Fruit fly (Drosophila melanogaster) whole organism, embryonic: ENCODE data around the gene ago.

ENCODE experiments used
- Abd-B ChIP-seq: fragments of 200-800 bp; sonication (Bioruptor generic); optimal IDR thresholded peaks from 2 replicates; lab custom pipeline; 2018; ENCODE audit warnings: missing biosample characterization, mild to moderate bottlenecking, missing genetic modification characterization, moderate library complexity
- CG10267 ChIP-seq: fragments of 200-800 bp; sonication (Bioruptor generic); optimal IDR thresholded peaks from 2 replicates; lab custom pipeline; 2018; ENCODE audit warnings: missing biosample characterization, mild to moderate bottlenecking, missing genetic modification characterization, moderate library complexity
- CG12104 ChIP-seq: fragments of 200-800 bp; sonication (Bioruptor generic); optimal IDR thresholded peaks from 3 replicates; lab custom pipeline; 2016; ENCODE audit warnings: missing biosample characterization, missing genetic modification characterization
- CG12659 ChIP-seq: fragments of 200-800 bp; sonication (Bioruptor generic); optimal IDR thresholded peaks from 3 replicates; lab custom pipeline; 2017; ENCODE audit warnings: mild to moderate bottlenecking, missing biosample characterization, missing genetic modification reagents, missing genetic modification characterization
- CG16779 ChIP-seq: fragments of 200-800 bp; sonication (Bioruptor generic); IDR thresholded peaks from 2 replicates; pipeline ENCODE4 v1.3.6; 2022; ENCODE audit warnings: missing biosample characterization, missing genetic modification characterization
- CG2116 ChIP-seq: fragments of 200-800 bp; sonication (Bioruptor generic); optimal IDR thresholded peaks from 3 replicates; lab custom pipeline; 2018; ENCODE audit warnings: missing biosample characterization, mild to moderate bottlenecking, missing genetic modification characterization
- CG2712 ChIP-seq: fragments of 200-800 bp; optimal IDR thresholded peaks from 3 replicates; lab custom pipeline; 2019; ENCODE audit warnings: missing biosample characterization, mild to moderate bottlenecking, missing genetic modification characterization, moderate library complexity
- CG2889 ChIP-seq: fragments of 200-800 bp; sonication (Bioruptor generic); IDR thresholded peaks from 3 replicates; pipeline ENCODE4 v1.3.6; 2022; ENCODE audit warnings: missing biosample characterization, missing genetic modification characterization
- CG31365 ChIP-seq: fragments of 200-800 bp; sonication (Bioruptor generic); optimal IDR thresholded peaks from 2 replicates; lab custom pipeline; 2018; ENCODE audit warnings: missing biosample characterization, mild to moderate bottlenecking, missing genetic modification characterization
- CG3995 ChIP-seq: fragments of 200-800 bp; sonication (Bioruptor generic); optimal IDR thresholded peaks from 3 replicates; lab custom pipeline; 2016; ENCODE audit warnings: missing biosample characterization, missing genetic modification characterization
- CG5180 ChIP-seq: fragments of 200-800 bp; sonication (Bioruptor generic); optimal IDR thresholded peaks from 3 replicates; lab custom pipeline; 2017; ENCODE audit warnings: missing biosample characterization, missing genetic modification characterization, mild to moderate bottlenecking, moderate library complexity, missing genetic modification reagents
- CG6689 ChIP-seq: fragments of 200-800 bp; sonication (Bioruptor generic); IDR thresholded peaks from 2 replicates; pipeline ENCODE4 v1.3.6; 2022; ENCODE audit warnings: missing biosample characterization, missing genetic modification characterization
- CG7372 ChIP-seq: fragments of 200-800 bp; sonication (Bioruptor generic); IDR thresholded peaks from 2 replicates; pipeline ENCODE4 v1.3.6; 2022; ENCODE audit warnings: missing biosample characterization, missing genetic modification characterization
- CG7745 ChIP-seq: fragments of 200-800 bp; sonication (Bioruptor generic); optimal IDR thresholded peaks from 2 replicates; lab custom pipeline; 2018; ENCODE audit warnings: missing biosample characterization, mild to moderate bottlenecking, missing genetic modification characterization, moderate library complexity
- CG8924 ChIP-seq: fragments of 200-800 bp; optimal IDR thresholded peaks from 3 replicates; lab custom pipeline; 2019; ENCODE audit warnings: missing biosample characterization, mild to moderate bottlenecking, missing genetic modification characterization, moderate library complexity
- CoRest ChIP-seq: fragments of 200-800 bp; sonication (Bioruptor generic); optimal IDR thresholded peaks from 3 replicates; lab custom pipeline; 2018; ENCODE audit warnings: missing biosample characterization, mild to moderate bottlenecking, missing genetic modification characterization, moderate library complexity
- D ChIP-seq, 2 experiments: fragments of 200-800 bp in 1 of 2; fragments of >200 bp in 1 of 2; sonication (Bioruptor generic) in 1 of 2; optimal IDR thresholded peaks; 2 replicates in 1 of 2; 3 replicates in 1 of 2; lab custom pipeline; 2017; ENCODE audit warnings: mild to moderate bottlenecking in 1 of 2, missing biosample characterization in 1 of 2, missing genetic modification characterization in 1 of 2, missing genetic modification reagents in 1 of 2
- E2f2 ChIP-seq: fragments of 200-800 bp; sonication (Bioruptor generic); IDR thresholded peaks from 2 replicates; pipeline ENCODE4 v1.3.6; 2022; ENCODE audit warnings: missing biosample characterization, missing genetic modification characterization
- Fer2 ChIP-seq: fragments of 200-800 bp; sonication (Bioruptor generic); optimal IDR thresholded peaks from 2 replicates; lab custom pipeline; 2018; ENCODE audit warnings: missing biosample characterization, mild to moderate bottlenecking, missing genetic modification characterization, moderate library complexity
- H15 ChIP-seq: fragments of 200-800 bp; sonication (Bioruptor generic); IDR thresholded peaks from 3 replicates; pipeline ENCODE4 v1.3.6; 2022; ENCODE audit warnings: missing biosample characterization, missing genetic modification characterization
- H2.0 ChIP-seq: fragments of 200-800 bp; sonication (Bioruptor generic); IDR thresholded peaks from 2 replicates; pipeline ENCODE4 v1.3.6; 2022; ENCODE audit warnings: missing biosample characterization, missing genetic modification characterization
- HLH54F ChIP-seq: fragments of 200-800 bp; sonication (Bioruptor generic); optimal IDR thresholded peaks from 3 replicates; lab custom pipeline; 2016; ENCODE audit warnings: missing biosample characterization, missing genetic modification characterization
- Mad ChIP-seq: fragments of 200-800 bp; sonication (Bioruptor generic); optimal IDR thresholded peaks from 2 replicates; lab custom pipeline; 2016; ENCODE audit warnings: missing biosample characterization, missing genetic modification characterization
- Opbp ChIP-seq: fragments of 200-800 bp; sonication (Bioruptor generic); IDR thresholded peaks from 3 replicates; pipeline ENCODE4 v1.3.6; 2022; ENCODE audit warnings: missing biosample characterization, missing genetic modification characterization; ENCODE audit not compliant: partially characterized antibody
- Ptx1 ChIP-seq: fragments of 200-800 bp; sonication (Bioruptor generic); IDR thresholded peaks from 2 replicates; pipeline ENCODE4 v1.3.6; 2022; ENCODE audit warnings: missing biosample characterization, missing genetic modification characterization
- Rfx ChIP-seq: fragments of 200-800 bp; sonication (Bioruptor generic); IDR thresholded peaks from 2 replicates; pipeline ENCODE4 v1.3.6; 2022; ENCODE audit warnings: missing biosample characterization, missing genetic modification characterization
- Sin3A ChIP-seq: fragments of >200 bp; optimal IDR thresholded peaks from 2 replicates; lab custom pipeline; 2018
- Sox102F ChIP-seq: fragments of 200-800 bp; sonication (Bioruptor generic); optimal IDR thresholded peaks from 2 replicates; lab custom pipeline; 2018; ENCODE audit warnings: missing biosample characterization, mild to moderate bottlenecking, missing genetic modification characterization, moderate library complexity
- Ssrp ChIP-seq: fragments of 200-800 bp; sonication (Bioruptor generic); optimal IDR thresholded peaks from 2 replicates; lab custom pipeline; 2018; ENCODE audit warnings: missing biosample characterization, mild to moderate bottlenecking, missing genetic modification characterization, moderate library complexity
- amos ChIP-seq: fragments of 200-800 bp; sonication (Bioruptor generic); IDR thresholded peaks from 2 replicates; pipeline ENCODE4 v1.3.6; 2022; ENCODE audit warnings: missing biosample characterization, missing genetic modification characterization; ENCODE audit not compliant: partially characterized antibody
- cg ChIP-seq: fragments of 200-800 bp; sonication (Bioruptor generic); optimal IDR thresholded peaks from 3 replicates; lab custom pipeline; 2019; ENCODE audit warnings: missing biosample characterization, mild to moderate bottlenecking, missing genetic modification characterization, moderate library complexity
- emc ChIP-seq: fragments of 200-800 bp; sonication (Bioruptor generic); optimal IDR thresholded peaks from 2 replicates; lab custom pipeline; 2016; ENCODE audit warnings: missing biosample characterization, missing genetic modification characterization
- gem ChIP-seq: fragments of 200-800 bp; sonication (Bioruptor generic); optimal IDR thresholded peaks from 2 replicates; lab custom pipeline; 2019; ENCODE audit warnings: missing biosample characterization, mild to moderate bottlenecking, missing genetic modification characterization, moderate library complexity
- gro ChIP-seq: fragments of 200-800 bp; sonication (Bioruptor generic); optimal IDR thresholded peaks from 2 replicates; lab custom pipeline; 2016; ENCODE audit warnings: missing biosample characterization, missing genetic modification characterization
- hbn ChIP-seq: fragments of 200-800 bp; sonication (Bioruptor generic); IDR thresholded peaks from 2 replicates; pipeline ENCODE4 v1.3.6; 2022; ENCODE audit warnings: missing biosample characterization, missing genetic modification characterization; ENCODE audit not compliant: partially characterized antibody
- jigr1 ChIP-seq: fragments of 200-800 bp; sonication (Bioruptor generic); IDR thresholded peaks from 3 replicates; pipeline ENCODE4 v1.3.6; 2022; ENCODE audit warnings: missing biosample characterization, missing genetic modification characterization
- jing ChIP-seq: fragments of 200-800 bp; sonication (Bioruptor generic); optimal IDR thresholded peaks from 2 replicates; lab custom pipeline; 2018; ENCODE audit warnings: missing biosample characterization, mild to moderate bottlenecking, missing genetic modification characterization
- kah ChIP-seq: fragments of 200-800 bp; sonication (Bioruptor generic); optimal IDR thresholded peaks from 2 replicates; lab custom pipeline; 2018; ENCODE audit warnings: missing biosample characterization, mild to moderate bottlenecking, missing genetic modification characterization
- lab ChIP-seq: fragments of 200-800 bp; sonication (Bioruptor generic); optimal IDR thresholded peaks from 3 replicates; lab custom pipeline; 2017; ENCODE audit warnings: missing biosample characterization, missing genetic modification characterization, mild to moderate bottlenecking, moderate library complexity, missing genetic modification reagents
- lilli ChIP-seq: fragments of 200-800 bp; sonication (Bioruptor generic); optimal IDR thresholded peaks from 3 replicates; lab custom pipeline; 2016; ENCODE audit warnings: missing biosample characterization, missing genetic modification characterization
- lmd ChIP-seq: fragments of 200-800 bp; sonication (Bioruptor generic); IDR thresholded peaks from 2 replicates; pipeline ENCODE4 v1.3.6; 2022; ENCODE audit warnings: missing biosample characterization, missing genetic modification characterization
- lov ChIP-seq, 2 experiments: fragments of 200-800 bp in 1 of 2; fragments of >200 bp in 1 of 2; sonication (Bioruptor generic) in 1 of 2; IDR thresholded peaks in 1 of 2; optimal IDR thresholded peaks in 1 of 2; 2 replicates in 1 of 2; 3 replicates in 1 of 2; pipeline versions ENCODE4 v1.3.6 to Lab custom; 2017 to 2022; ENCODE audit warnings: missing biosample characterization in 1 of 2, missing genetic modification characterization in 1 of 2
- nau ChIP-seq: fragments of 200-800 bp; sonication (Bioruptor generic); optimal IDR thresholded peaks from 3 replicates; lab custom pipeline; 2017; ENCODE audit warnings: missing biosample characterization, mild to moderate bottlenecking, missing genetic modification characterization, missing genetic modification reagents
- oc ChIP-seq: fragments of 200-800 bp; sonication (Bioruptor generic); optimal IDR thresholded peaks from 2 replicates; lab custom pipeline; 2018; ENCODE audit warnings: missing biosample characterization, mild to moderate bottlenecking, missing genetic modification characterization, moderate library complexity
- pb ChIP-seq: fragments of 200-800 bp; sonication (Bioruptor generic); optimal IDR thresholded peaks from 3 replicates; lab custom pipeline; 2016; ENCODE audit warnings: missing biosample characterization, missing genetic modification characterization
- ranshi ChIP-seq: fragments of 200-800 bp; sonication (Bioruptor generic); IDR thresholded peaks from 2 replicates; pipeline ENCODE4 v1.3.6; 2022; ENCODE audit warnings: missing biosample characterization, missing genetic modification characterization
- row ChIP-seq: fragments of 200-800 bp; sonication (Bioruptor generic); IDR thresholded peaks from 3 replicates; pipeline ENCODE4 v1.3.6; 2022; ENCODE audit warnings: missing biosample characterization, missing genetic modification characterization
- trh ChIP-seq: fragments of 200-800 bp; sonication (Bioruptor generic); optimal IDR thresholded peaks from 2 replicates; lab custom pipeline; 2016; ENCODE audit warnings: missing biosample characterization, missing genetic modification characterization
- zen ChIP-seq: fragments of 200-800 bp; sonication (Bioruptor generic); optimal IDR thresholded peaks from 3 replicates; lab custom pipeline; 2018; ENCODE audit warnings: missing biosample characterization, mild to moderate bottlenecking, missing genetic modification characterization, moderate library complexity

Gene ago

DNA sequence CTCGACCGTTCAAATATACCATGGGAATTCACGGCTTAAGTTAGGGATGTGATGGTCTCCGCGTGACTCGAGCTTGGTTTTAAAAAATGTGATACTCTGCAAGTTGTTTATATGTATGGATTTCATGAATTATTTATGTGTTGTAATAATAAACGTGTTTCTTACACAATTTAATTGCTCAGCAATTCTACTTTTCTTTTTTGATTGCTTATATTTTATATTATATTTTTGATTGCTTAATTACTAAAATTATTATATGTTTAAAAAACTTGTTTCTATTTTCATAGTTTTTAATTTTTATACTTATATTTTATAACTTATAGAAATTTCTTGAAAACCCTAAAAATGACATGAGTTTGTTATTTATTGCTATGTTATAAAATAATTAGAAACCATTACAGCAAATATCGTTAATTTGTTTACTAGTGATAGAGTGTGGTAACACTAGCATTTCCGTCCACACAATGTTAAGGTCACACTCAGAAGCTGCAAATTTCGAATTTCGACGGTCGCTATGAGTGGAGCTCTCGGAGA, at the start of gene ago, which contains the start of gene CG1265 (continued):
- peak; percentile 10 for TF ChIP-seq Mad (GFP tag; lab: Kevin White, UChicago)
- no peak for TF ChIP-seq lab (GFP tag; lab: Kevin White, UChicago)
- TF ChIP-seq row (GFP tag; lab: Robert Waterston, UW), result peak; percentile 87
- TF ChIP-seq trh (GFP tag; lab: Kevin White, UChicago), result no peak
- peak; percentile 43 for TF ChIP-seq Ptx1
- TF ChIP-seq lmd, result peak; percentile 41; the same call in 1 of the 2 replicates
- no peak for TF ChIP-seq gro (GFP tag; lab: Kevin White, UChicago)
- no peak for TF ChIP-seq CG7745
- no peak for TF ChIP-seq Sin3A
- peak; percentile 53 for TF ChIP-seq Abd-B (GFP tag; lab: Kevin White, UChicago)
- no peak for TF ChIP-seq hbn (GFP tag; lab: Robert Waterston, UW)
- peak; percentile 74 for TF ChIP-seq gem (tag; lab: Kevin White, UChicago)
- TF ChIP-seq H15 (GFP tag; lab: Robert Waterston, UW), result peak; percentile 31; the same call in 1 of the 3 replicates
- TF ChIP-seq CG16779, result no peak
- TF ChIP-seq CG7372, result peak; percentile 46
- TF ChIP-seq CG6689 (GFP tag; lab: Robert Waterston, UW), result peak; percentile 38; the same call in 1 of the 2 replicates
- TF ChIP-seq oc, result no peak
- TF ChIP-seq H2.0 (GFP tag; lab: Robert Waterston, UW), result peak; percentile 27
- TF ChIP-seq ranshi (GFP tag; lab: Robert Waterston, UW), result peak; percentile 50
- no peak for TF ChIP-seq lov (optimal IDR thresholded peaks at IDR 0.05; lab: Kevin White, UChicago)
- no peak for TF ChIP-seq lov (GFP tag; IDR thresholded peaks at IDR 0.05; lab: Robert Waterston, UW)
- peak; percentile 26 for TF ChIP-seq HLH54F (GFP tag; lab: Kevin White, UChicago)
- peak; percentile 66 for TF ChIP-seq E2f2
- peak; percentile 54 for TF ChIP-seq CG12659
- TF ChIP-seq CoRest (tag; lab: Kevin White, UChicago), result peak; percentile 71
- TF ChIP-seq emc, result no peak
- peak; percentile 58 for TF ChIP-seq CG8924 (tag; lab: Kevin White, UChicago)
- TF ChIP-seq CG3995 (GFP tag; lab: Kevin White, UChicago), result peak; percentile 92
- TF ChIP-seq CG2712, result peak; percentile 69
- TF ChIP-seq Sox102F (GFP tag; lab: Kevin White, UChicago), result peak; percentile 34
- TF ChIP-seq Ssrp, result peak; percentile 48
- peak; percentile 19 for TF ChIP-seq Fer2 (tag; lab: Kevin White, UChicago)
- TF ChIP-seq CG31365 (tag; lab: Kevin White, UChicago), result no peak
- TF ChIP-seq zen (tag; lab: Kevin White, UChicago), result peak; percentile 12
- TF ChIP-seq jigr1 (GFP tag; lab: Robert Waterston, UW), result no peak
- TF ChIP-seq CG5180 (GFP tag; lab: Kevin White, UChicago), result peak; percentile 2
- TF ChIP-seq D (optimal IDR thresholded peaks at IDR 0.05; lab: Kevin White, UChicago), result no peak
- no peak for TF ChIP-seq D (GFP tag; optimal IDR thresholded peaks at IDR 0.05; lab: Kevin White, UChicago)
- TF ChIP-seq CG2889 (GFP tag; lab: Robert Waterston, UW), result peak; percentile 62; the same call in 2 of the 3 replicates
- TF ChIP-seq Rfx (GFP tag; lab: Robert Waterston, UW), result peak; percentile 68
- TF ChIP-seq pb (GFP tag; lab: Kevin White, UChicago), result no peak
- TF ChIP-seq kah (GFP tag; lab: Kevin White, UChicago), result no peak
- TF ChIP-seq jing (GFP tag; lab: Kevin White, UChicago), result no peak
- TF ChIP-seq CG2116 (GFP tag; lab: Kevin White, UChicago), result peak; percentile 6
- TF ChIP-seq CG12104, result peak; percentile 54
- TF ChIP-seq Opbp, result peak; percentile 43; the same call in 1 of the 3 replicates
- no peak for TF ChIP-seq cg (GFP tag; lab: Kevin White, UChicago)
- peak; percentile 61 for TF ChIP-seq amos (GFP tag; lab: Robert Waterston, UW)
- peak; percentile 50 for TF ChIP-seq lilli
- peak; percentile 38 for TF ChIP-seq CG10267
- no peak for TF ChIP-seq nau
